Worm (Caenorhabditis elegans) whole organism, L1 larva: Measurements from ENCODE around the gene nhr-71.

Source experiments
- C16A3.4 ChIP-seq: fragments of 150-350 bp; optimal IDR thresholded peaks from 2 replicates; lab custom pipeline; 2014; ENCODE audit warnings: missing biosample characterization, missing genetic modification characterization
- F16B12.6 ChIP-seq: fragments of 150-350 bp; optimal IDR thresholded peaks from 2 replicates; lab custom pipeline; 2014; ENCODE audit warnings: missing biosample characterization, missing genetic modification characterization
- alr-1 ChIP-seq: fragments of 200-800 bp; sonication (Bioruptor generic); optimal IDR thresholded peaks from 2 replicates; lab custom pipeline; 2018; ENCODE audit warnings: borderline replicate concordance, mild to moderate bottlenecking, missing genetic modification characterization, missing compliant biosample characterization
- ama-1 ChIP-seq: fragments of 150-350 bp; optimal IDR thresholded peaks from 2 replicates; lab custom pipeline; 2014
- blmp-1 ChIP-seq: fragments of 150-350 bp; optimal IDR thresholded peaks from 2 replicates; lab custom pipeline; 2014; ENCODE audit warnings: missing biosample characterization, missing genetic modification characterization
- ceh-63 ChIP-seq: fragments of 200-800 bp; sonication (Bioruptor generic); optimal IDR thresholded peaks from 2 replicates; lab custom pipeline; 2018; ENCODE audit warnings: mild to moderate bottlenecking, missing genetic modification characterization, missing compliant biosample characterization
- ceh-82 ChIP-seq, 3 experiments: fragments of 150-350 bp in 1 of 3; sonication (generic microtip) in 2 of 3; optimal IDR thresholded peaks; 2 replicates each; lab custom pipeline; 2014 to 2017; ENCODE audit warnings: missing biosample characterization in 3 of 3, missing genetic modification characterization in 3 of 3
- ceh-90 ChIP-seq: sonication (generic microtip); optimal IDR thresholded peaks from 2 replicates; lab custom pipeline; 2016; ENCODE audit warnings: missing genetic modification characterization, missing compliant biosample characterization
- efl-1 ChIP-seq, 4 experiments: fragments of 150-350 bp; optimal IDR thresholded peaks in 3 of 4; peaks in 1 of 4; 1 replicate in 1 of 4; 2 replicates in 3 of 4; lab custom pipeline; 2014; ENCODE audit warnings: missing biosample characterization in 2 of 4, missing genetic modification characterization in 2 of 4, missing genetic modification reagents in 2 of 4
- efl-3 ChIP-seq: fragments of 200-800 bp; sonication (Bioruptor generic); optimal IDR thresholded peaks from 2 replicates; lab custom pipeline; 2018; ENCODE audit warnings: mild to moderate bottlenecking, missing genetic modification characterization, missing compliant biosample characterization
- ets-5 ChIP-seq: fragments of 200-800 bp; sonication (Bioruptor generic); IDR thresholded peaks from 2 replicates; pipeline ENCODE4 v1.3.6; 2022; ENCODE audit warnings: missing genetic modification characterization, missing compliant biosample characterization
- fkh-10 ChIP-seq: sonication (generic microtip); optimal IDR thresholded peaks from 2 replicates; lab custom pipeline; 2017; ENCODE audit warnings: missing biosample characterization, missing genetic modification reagents, missing genetic modification characterization
- fkh-4 ChIP-seq: sonication (generic microtip); optimal IDR thresholded peaks from 2 replicates; lab custom pipeline; 2016; ENCODE audit warnings: missing compliant biosample characterization, missing genetic modification characterization, borderline replicate concordance
- fkh-8 ChIP-seq: sonication (generic microtip); optimal IDR thresholded peaks from 2 replicates; lab custom pipeline; 2016; ENCODE audit warnings: mild to moderate bottlenecking, missing genetic modification characterization, missing compliant biosample characterization
- fos-1 ChIP-seq: fragments of 150-350 bp; optimal IDR thresholded peaks from 2 replicates; lab custom pipeline; 2014; ENCODE audit warnings: missing biosample characterization, missing genetic modification characterization
- hlh-4 ChIP-seq: sonication (generic microtip); optimal IDR thresholded peaks from 2 replicates; lab custom pipeline; 2016; ENCODE audit warnings: mild to moderate bottlenecking, missing genetic modification characterization, missing compliant biosample characterization
- hpl-2 ChIP-seq: fragments of 150-350 bp; optimal IDR thresholded peaks from 2 replicates; lab custom pipeline; 2014; ENCODE audit warnings: missing biosample characterization, missing genetic modification reagents, missing genetic modification characterization
- irx-1 ChIP-seq: sonication (generic microtip); optimal IDR thresholded peaks from 2 replicates; lab custom pipeline; 2016; ENCODE audit warnings: missing genetic modification characterization, missing compliant biosample characterization
- isw-1 ChIP-seq: fragments of 200-800 bp; sonication (Bioruptor generic); IDR thresholded peaks from 2 replicates; pipeline ENCODE4 v1.3.6; 2022; ENCODE audit warnings: missing genetic modification characterization, missing compliant biosample characterization
- jun-1 ChIP-seq: fragments of 150-350 bp; optimal IDR thresholded peaks from 2 replicates; lab custom pipeline; 2014; ENCODE audit warnings: missing biosample characterization, missing genetic modification reagents, missing genetic modification characterization
- lin-13 ChIP-seq: fragments of 150-350 bp; optimal IDR thresholded peaks from 2 replicates; lab custom pipeline; 2014; ENCODE audit warnings: missing biosample characterization, missing genetic modification reagents, missing genetic modification characterization
- lin-14 ChIP-seq: fragments of 200-800 bp; sonication (Bioruptor generic); optimal IDR thresholded peaks from 2 replicates; lab custom pipeline; 2018; ENCODE audit warnings: mild to moderate bottlenecking, missing genetic modification characterization, moderate library complexity, missing compliant biosample characterization
- lin-15B ChIP-seq: fragments of 150-350 bp; sonication (generic microtip); optimal IDR thresholded peaks from 3 replicates; lab custom pipeline; 2014; ENCODE audit warnings: missing biosample characterization, missing genetic modification characterization
- lin-39 ChIP-seq: fragments of 150-350 bp; optimal IDR thresholded peaks from 2 replicates; lab custom pipeline; 2014; ENCODE audit warnings: missing biosample characterization, missing genetic modification reagents, missing genetic modification characterization
- lir-3 ChIP-seq: sonication (generic microtip); optimal IDR thresholded peaks from 2 replicates; lab custom pipeline; 2016; ENCODE audit warnings: mild to moderate bottlenecking, missing genetic modification characterization, moderate library complexity, missing compliant biosample characterization; ENCODE audit not compliant: poor library complexity
- mef-2 ChIP-seq: fragments of 150-350 bp; optimal IDR thresholded peaks from 2 replicates; lab custom pipeline; 2014; ENCODE audit warnings: missing biosample characterization, missing genetic modification characterization
- nhr-19 ChIP-seq: fragments of 200-800 bp; sonication (Bioruptor generic); conservative IDR thresholded peaks from 2 replicates; pipeline ENCODE4 v1.3.6; 2022; ENCODE audit warnings: missing genetic modification characterization, missing compliant biosample characterization
- nhr-237 ChIP-seq: fragments of 150-350 bp; optimal IDR thresholded peaks from 2 replicates; lab custom pipeline; 2014; ENCODE audit warnings: missing biosample characterization, missing genetic modification characterization
- nhr-28 ChIP-seq: fragments of 150-350 bp; optimal IDR thresholded peaks from 2 replicates; lab custom pipeline; 2014; ENCODE audit warnings: missing biosample characterization, missing genetic modification characterization
- nhr-47 ChIP-seq: sonication (generic microtip); optimal IDR thresholded peaks from 2 replicates; lab custom pipeline; 2016; ENCODE audit warnings: mild to moderate bottlenecking, missing genetic modification characterization, moderate library complexity, missing compliant biosample characterization
- nhr-76 ChIP-seq: sonication (generic microtip); optimal IDR thresholded peaks from 2 replicates; lab custom pipeline; 2017; ENCODE audit warnings: missing biosample characterization, missing genetic modification characterization
- nhr-77 ChIP-seq: fragments of 150-350 bp; optimal IDR thresholded peaks from 2 replicates; lab custom pipeline; 2014; ENCODE audit warnings: missing biosample characterization, missing genetic modification characterization
- nhr-85 ChIP-seq: sonication (generic microtip); peaks from one replicate; lab custom pipeline; 2016; ENCODE audit warnings: missing genetic modification characterization, inconsistent platforms, missing compliant biosample characterization
- nhr-90 ChIP-seq: sonication (generic microtip); optimal IDR thresholded peaks from 2 replicates; lab custom pipeline; 2016; ENCODE audit warnings: mild to moderate bottlenecking, missing genetic modification characterization, missing compliant biosample characterization; ENCODE audit not compliant: poor library complexity
- pax-3 ChIP-seq: fragments of 200-800 bp; sonication (Bioruptor generic); optimal IDR thresholded peaks from 2 replicates; lab custom pipeline; 2018; ENCODE audit warnings: mild to moderate bottlenecking, missing genetic modification characterization, moderate library complexity, missing compliant biosample characterization
- pqm-1 ChIP-seq: sonication (generic microtip); optimal IDR thresholded peaks from 3 replicates; lab custom pipeline; 2017; ENCODE audit warnings: missing biosample characterization, missing genetic modification characterization
- rnt-1 ChIP-seq: sonication (generic microtip); optimal IDR thresholded peaks from 2 replicates; lab custom pipeline; 2016; ENCODE audit warnings: mild to moderate bottlenecking, missing genetic modification characterization, moderate library complexity, missing compliant biosample characterization
- skn-1 ChIP-seq: fragments of 150-350 bp; optimal IDR thresholded peaks from 2 replicates; lab custom pipeline; 2014; ENCODE audit warnings: missing biosample characterization, missing genetic modification characterization
- snpc-4 ChIP-seq: fragments of 150-350 bp; optimal IDR thresholded peaks from 2 replicates; lab custom pipeline; 2014; ENCODE audit warnings: missing biosample characterization, missing genetic modification characterization
- snu-23 ChIP-seq: sonication (generic microtip); optimal IDR thresholded peaks from 2 replicates; lab custom pipeline; 2016; ENCODE audit warnings: missing genetic modification characterization, missing compliant biosample characterization
- sptf-1 ChIP-seq: fragments of 150-350 bp; optimal IDR thresholded peaks from 2 replicates; lab custom pipeline; 2014; ENCODE audit warnings: missing biosample characterization, missing genetic modification characterization
- sup-37 ChIP-seq: fragments of 200-800 bp; sonication (Bioruptor generic); optimal IDR thresholded peaks from 2 replicates; lab custom pipeline; 2018; ENCODE audit warnings: mild to moderate bottlenecking, missing genetic modification characterization, missing compliant biosample characterization
- swsn-7 ChIP-seq: sonication (generic microtip); optimal IDR thresholded peaks from 2 replicates; lab custom pipeline; 2016; ENCODE audit warnings: missing genetic modification characterization, missing compliant biosample characterization
- tbx-2 ChIP-seq: sonication (generic microtip); optimal IDR thresholded peaks from 2 replicates; lab custom pipeline; 2016; ENCODE audit warnings: missing genetic modification characterization, missing compliant biosample characterization
- tlp-1 ChIP-seq: fragments of 150-350 bp; optimal IDR thresholded peaks from 2 replicates; lab custom pipeline; 2014; ENCODE audit warnings: missing biosample characterization, missing genetic modification characterization
- unc-130 ChIP-seq: fragments of 150-350 bp; optimal IDR thresholded peaks from 2 replicates; lab custom pipeline; 2017; ENCODE audit warnings: missing biosample characterization, missing genetic modification characterization, inconsistent platforms
- unc-62 ChIP-seq: fragments of 150-350 bp; optimal IDR thresholded peaks from 2 replicates; lab custom pipeline; 2014; ENCODE audit warnings: missing biosample characterization, missing genetic modification reagents, missing genetic modification characterization
- unc-86 ChIP-seq: sonication (generic microtip); optimal IDR thresholded peaks from 2 replicates; lab custom pipeline; 2016; ENCODE audit warnings: missing genetic modification characterization, missing compliant biosample characterization
- vab-15 ChIP-seq: sonication (generic microtip); optimal IDR thresholded peaks from 2 replicates; lab custom pipeline; 2017; ENCODE audit warnings: missing genotype, mild to moderate bottlenecking, missing genetic modification characterization, missing compliant biosample characterization
- ztf-11 ChIP-seq, 2 experiments: sonication (generic microtip); optimal IDR thresholded peaks; 2 replicates each; lab custom pipeline; 2016 to 2017; ENCODE audit warnings: missing genetic modification characterization in 2 of 2, missing biosample characterization in 1 of 2, missing compliant biosample characterization in 1 of 2
- ztf-4 ChIP-seq: fragments of 150-350 bp; optimal IDR thresholded peaks from 2 replicates; lab custom pipeline; 2014; ENCODE audit warnings: missing biosample characterization, missing genetic modification characterization

nhr-71 gene

DNA sequence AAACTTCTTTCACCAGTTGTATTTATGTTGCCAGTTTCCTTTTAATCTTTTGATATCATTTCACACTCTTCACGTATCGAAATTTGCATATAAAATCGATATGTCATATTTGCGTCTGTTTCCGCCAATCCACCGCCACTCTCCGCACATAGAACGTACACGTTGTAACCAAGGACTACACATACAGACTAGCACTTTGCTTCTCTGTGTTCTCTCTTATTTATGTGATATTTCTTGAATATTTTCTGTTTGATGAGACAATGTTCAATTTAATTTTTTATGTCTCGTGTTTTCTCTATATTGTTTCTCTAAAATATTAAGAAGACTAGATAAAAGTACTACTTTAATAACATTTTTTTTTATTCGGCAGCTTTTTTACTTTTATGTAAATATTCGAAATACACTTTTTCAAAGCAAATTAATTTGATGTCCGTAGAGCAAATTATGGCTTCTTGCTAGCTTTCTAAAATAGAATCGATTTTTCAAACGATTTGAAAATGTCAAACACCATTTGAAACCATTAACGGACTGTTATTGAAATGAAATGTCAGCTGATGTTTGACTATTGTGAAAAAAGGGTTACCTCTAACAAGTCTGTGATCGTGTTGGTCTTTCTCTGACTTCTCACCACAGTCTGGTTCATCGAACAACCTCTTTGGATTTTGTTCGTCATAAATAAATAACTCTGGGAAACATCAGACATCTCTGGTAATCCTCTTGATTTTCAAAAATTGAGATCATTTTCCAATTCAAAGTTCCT is 5.9 kb downstream of the nhr-71 start (continued):
- TF ChIP-seq lin-39 (no peak), lin-15B (tag; lab: Kevin White, UChicago) (no peak), hpl-2 (GFP tag; lab: Kevin White, UChicago) (no peak), ceh-90 (tag; lab: Kevin White, UChicago) (no peak), nhr-76 (no peak), efl-3 (GFP tag; lab: Kevin White, UChicago) (no peak), ama-1 (lab: Kevin White, UChicago) (no peak)
- TF ChIP-seq, all 84 proteins: peak for 9

DNA sequence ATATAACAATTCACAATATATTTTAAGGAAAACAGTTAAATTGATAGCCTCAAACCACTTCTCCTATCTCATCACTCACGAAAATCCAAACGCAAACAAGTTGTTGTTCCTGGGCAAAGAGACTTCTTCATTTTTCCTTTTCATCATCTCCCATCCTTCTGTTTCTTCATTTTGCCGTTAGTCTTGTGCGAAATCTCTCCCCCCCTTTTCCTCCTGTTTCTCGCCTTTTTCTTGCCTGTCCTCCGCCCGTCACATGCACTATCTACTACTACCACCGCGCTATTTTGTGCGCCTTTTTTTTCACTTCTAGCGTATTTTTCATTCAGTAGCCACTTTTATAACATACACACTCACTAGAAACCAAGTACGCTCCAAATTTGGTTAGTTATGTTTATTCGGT is 7.4 kb downstream of the nhr-71 start:
- TF ChIP-seq ets-5 (GFP tag; lab: Robert Waterston, UW) (no peak), nhr-90 (tag; lab: Kevin White, UChicago) (peak; percentile 20), irx-1 (tag; lab: Kevin White, UChicago) (no peak), ceh-82 (tag; optimal IDR thresholded peaks at IDR 0.05; lab: Kevin White, UChicago) (peak in 2 of 3 experiments; percentile 17 to 27), nhr-28 (no peak), lir-3 (tag; lab: Kevin White, UChicago) (no peak), rnt-1 (peak; percentile 25), efl-1 (optimal IDR thresholded peaks at IDR 0.05; lab: Kevin White, UChicago) (no peak), efl-1 (GFP tag; optimal IDR thresholded peaks at IDR 0.05 in 1 of 2; lab: Kevin White, UChicago) (no peak), blmp-1 (peak; percentile 82), ztf-11 (tag; optimal IDR thresholded peaks at IDR 0.05; lab: Kevin White, UChicago) (no peak), lin-13 (GFP tag; lab: Kevin White, UChicago) (peak; percentile 18), hlh-4 (no peak), fkh-8 (tag; lab: Kevin White, UChicago) (no peak), ceh-63 (no peak), ztf-4 (no peak), pax-3 (tag; lab: Kevin White, UChicago) (no peak), nhr-237 (tag; lab: Kevin White, UChicago) (no peak), unc-62 (GFP tag; lab: Kevin White, UChicago) (no peak), fkh-10 (GFP tag; lab: Kevin White, UChicago) (no peak), nhr-77 (no peak), snpc-4 (tag; lab: Kevin White, UChicago) (no peak), vab-15 (tag; lab: Kevin White, UChicago) (no peak), nhr-47 (tag; lab: Kevin White, UChicago) (peak; percentile 52), F16B12.6 (tag; lab: Kevin White, UChicago) (no peak), jun-1 (tag; lab: Kevin White, UChicago) (peak; percentile 15), sptf-1 (no peak), nhr-85 (tag; lab: Kevin White, UChicago) (peak; percentile 66), tlp-1 (tag; lab: Kevin White, UChicago) (no peak), snu-23 (GFP tag; lab: Kevin White, UChicago) (peak; percentile 71), C16A3.4 (tag; lab: Kevin White, UChicago) (no peak), unc-86 (tag; lab: Kevin White, UChicago) (no peak), alr-1 (no peak), sup-37 (GFP tag; lab: Kevin White, UChicago) (no peak), lin-14 (GFP tag; lab: Kevin White, UChicago) (peak; percentile 81), nhr-19 (0 out of 2 replicates have a peak, but pooled peaks have one; percentile 17), pqm-1 (no peak), fos-1 (tag; lab: Kevin White, UChicago) (no peak), skn-1 (tag; lab: Kevin White, UChicago) (peak; percentile 25), tbx-2 (tag; lab: Kevin White, UChicago) (peak; percentile 6), isw-1 (GFP tag; lab: Robert Waterston, UW) (no peak), fkh-4 (tag; lab: Kevin White, UChicago) (no peak), hpl-2 (GFP tag; lab: Kevin White, UChicago) (no peak), mef-2 (tag; lab: Kevin White, UChicago) (no peak), swsn-7 (peak; percentile 32), unc-130 (peak; percentile 46)
